Worm (Caenorhabditis elegans): ENCODE results near the gene K07C5.3.

DNA sequence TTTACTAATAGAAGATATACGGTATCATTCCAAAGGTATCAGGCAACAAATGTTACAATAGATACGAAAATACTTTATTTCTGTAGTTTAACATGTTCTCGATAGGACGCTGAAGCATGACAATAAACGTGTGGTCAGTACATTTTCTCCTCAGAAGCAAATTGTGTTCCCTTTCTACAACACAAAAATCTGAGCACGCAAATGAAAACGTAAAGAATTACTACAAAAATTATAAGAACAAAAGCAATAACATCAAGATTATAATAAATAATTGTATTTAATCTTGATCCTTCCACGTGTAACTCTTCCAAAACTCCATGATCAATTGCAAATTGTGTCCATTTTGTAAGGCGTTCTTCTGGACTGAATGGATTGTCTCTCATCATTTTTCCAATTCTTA lies 36.9 kb downstream of the K07C5.3 start:
- TF ChIP-seq nhr-28 (tag; optimal IDR thresholded peaks at IDR 0.05) (no peak), nhr-2 (tag; optimal IDR thresholded peaks at IDR 0.05) (no peak), lsy-2 (tag; optimal IDR thresholded peaks at IDR 0.05) (no peak), nhr-76 (tag; optimal IDR thresholded peaks at IDR 0.05) (no peak), sptf-1 (tag; optimal IDR thresholded peaks at IDR 0.05) (no peak), ces-1 (GFP tag; optimal IDR thresholded peaks at IDR 0.05) (no peak), unc-62 (GFP tag; optimal IDR thresholded peaks at IDR 0.05) (no peak), elt-3 (tag; optimal IDR thresholded peaks at IDR 0.05) (no peak), blmp-1 (tag; optimal IDR thresholded peaks at IDR 0.05) (no peak), ceh-83 (GFP tag; optimal IDR thresholded peaks at IDR 0.05) (no peak), flh-1 (GFP tag; optimal IDR thresholded peaks at IDR 0.05) (no peak), unc-39 (tag; optimal IDR thresholded peaks at IDR 0.05) (no peak)

Measured in whole organism, mixed stage, embryonic.